Worm (Caenorhabditis elegans): Measurements from ENCODE around the gene pdf-1.

pdf-1 gene

DNA sequence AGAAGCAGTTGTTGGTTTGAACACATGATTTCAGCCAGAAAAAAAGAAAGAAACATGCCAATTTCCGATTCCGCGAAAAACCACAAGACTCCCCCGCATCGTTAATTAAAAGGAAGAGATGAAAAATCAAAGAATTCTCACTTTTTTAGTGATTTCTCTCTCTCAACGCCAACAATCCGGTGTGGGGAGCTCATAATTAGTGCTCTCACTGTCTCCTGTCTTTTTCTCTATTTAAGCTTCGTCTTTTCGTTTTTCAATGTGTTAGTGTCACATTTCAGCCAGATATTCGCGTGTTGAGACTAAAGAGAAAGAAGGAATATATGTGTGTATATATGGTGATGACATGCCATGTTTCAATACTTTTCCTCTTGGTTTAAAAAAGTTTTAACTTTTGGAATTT, 38.6 kb downstream of the pdf-1 start (continued):
- TF ChIP-seq mep-1 (tag; optimal IDR thresholded peaks at IDR 0.05), result peak; percentile 48
- no peak for TF ChIP-seq lin-39 (tag; optimal IDR thresholded peaks at IDR 0.05)
- no peak for TF ChIP-seq F10B5.3 (tag; optimal IDR thresholded peaks at IDR 0.05)

- no peak for TF ChIP-seq egl-27 (tag; optimal IDR thresholded peaks at IDR 0.05)
- TF ChIP-seq mdl-1 (tag; optimal IDR thresholded peaks at IDR 0.05), result peak in 1 of 2 experiments; percentile 53
- TF ChIP-seq aha-1 (tag), result no peak
- no peak for TF ChIP-seq lir-3 (tag; optimal IDR thresholded peaks at IDR 0.05)
- no peak for TF ChIP-seq zfp-3 (GFP tag; conservative IDR thresholded peaks at IDR 0.05)
- TF ChIP-seq F10B5.3 (tag; optimal IDR thresholded peaks at IDR 0.05), result no peak
- no peak for TF ChIP-seq mes-2 (tag; optimal IDR thresholded peaks at IDR 0.05; ENCODE audit: poor library complexity, severe bottlenecking)
- TF ChIP-seq nhr-102 (tag; optimal IDR thresholded peaks at IDR 0.05), result peak; percentile 27
- TF ChIP-seq R02D3.7 (tag; optimal IDR thresholded peaks at IDR 0.05), result no peak
- TF ChIP-seq spr-1 (tag; optimal IDR thresholded peaks at IDR 0.05), result no peak
- TF ChIP-seq attf-4 (tag; optimal IDR thresholded peaks at IDR 0.05), result no peak
- no peak for TF ChIP-seq ceh-44 (GFP tag; IDR thresholded peaks at IDR 0.05)
- no peak for TF ChIP-seq cey-2 (tag; optimal IDR thresholded peaks at IDR 0.05; ENCODE audit: borderline replicate concordance, insufficient read depth)
- no peak for TF ChIP-seq F49E8.2 (tag; optimal IDR thresholded peaks at IDR 0.05; ENCODE audit: borderline replicate concordance)
- TF ChIP-seq dmd-9 (GFP tag; IDR thresholded peaks at IDR 0.05), result no peak
- no peak for TF ChIP-seq saeg-2 (GFP tag; IDR thresholded peaks at IDR 0.05)
- TF ChIP-seq nhr-10 (tag; optimal IDR thresholded peaks at IDR 0.05), result peak; percentile 23
- peak in 1 of 2 experiments; percentile 95 for TF ChIP-seq unc-62 (GFP tag; optimal IDR thresholded peaks at IDR 0.05 in 1 of 2)
- TF ChIP-seq unc-62 (tag; optimal IDR thresholded peaks at IDR 0.05), result no peak
- TF ChIP-seq dmd-6 (GFP tag; IDR thresholded peaks at IDR 0.05), result peak; percentile 21; the same call in 1 of the 2 replicates
- TF ChIP-seq ztf-7 (tag; optimal IDR thresholded peaks at IDR 0.05), result no peak
- no peak for TF ChIP-seq madf-5 (GFP tag; IDR thresholded peaks at IDR 0.05)
- no peak for TF ChIP-seq mxl-2 (GFP tag; conservative IDR thresholded peaks at IDR 0.05)
- no peak for TF ChIP-seq dpl-1 (GFP tag; optimal IDR thresholded peaks at IDR 0.05)
- no peak for TF ChIP-seq zfp-2 (tag; optimal IDR thresholded peaks at IDR 0.05)
- no peak for TF ChIP-seq daf-16 (GFP tag; optimal IDR thresholded peaks at IDR 0.05)
- TF ChIP-seq daf-16 (tag; optimal IDR thresholded peaks at IDR 0.05), result peak; percentile 86
- no peak for TF ChIP-seq egl-43 (GFP tag; IDR thresholded peaks at IDR 0.05)
- no peak for TF ChIP-seq ZK546.5 (tag; optimal IDR thresholded peaks at IDR 0.05)
- no peak for TF ChIP-seq ztf-11 (tag; optimal IDR thresholded peaks at IDR 0.05)
- no peak for TF ChIP-seq nhr-11 (tag; optimal IDR thresholded peaks at IDR 0.05)
- TF ChIP-seq tag-97 (GFP tag; IDR thresholded peaks at IDR 0.05), result no peak
- 0 out of 2 replicates have a peak, but pooled peaks have one; percentile 19 for TF ChIP-seq ceh-20 (GFP tag; IDR thresholded peaks at IDR 0.05)
- no peak for TF ChIP-seq Y5F2A.4 (GFP tag; optimal IDR thresholded peaks at IDR 0.05)
- no peak for TF ChIP-seq sdz-12 (GFP tag; optimal IDR thresholded peaks at IDR 0.05)
- no peak for TF ChIP-seq hmg-1.1 (GFP tag; IDR thresholded peaks at IDR 0.05)
- no peak for TF ChIP-seq D1046.2 (GFP tag; IDR thresholded peaks at IDR 0.05)
- TF ChIP-seq lin-38 (GFP tag; IDR thresholded peaks at IDR 0.05), result no peak; the same call in 1 of the 2 replicates
- TF ChIP-seq gei-8 (GFP tag; optimal IDR thresholded peaks at IDR 0.05), result no peak
- no peak for TF ChIP-seq tra-1 (GFP tag; IDR thresholded peaks at IDR 0.05)
- TF ChIP-seq nhr-28 (tag; optimal IDR thresholded peaks at IDR 0.05), result peak; percentile 1
- no peak for TF ChIP-seq skn-1 (tag; optimal IDR thresholded peaks at IDR 0.05)
- TF ChIP-seq hlh-11 (tag; optimal IDR thresholded peaks at IDR 0.05), result peak; percentile 70
- TF ChIP-seq hlh-30 (tag; optimal IDR thresholded peaks at IDR 0.05; ENCODE audit: insufficient read depth), result no peak
- TF ChIP-seq madf-9 (GFP tag; conservative IDR thresholded peaks at IDR 0.05), result no peak
- TF ChIP-seq dve-1 (tag; optimal IDR thresholded peaks at IDR 0.05; ENCODE audit: insufficient read depth), result peak; percentile 88
- no peak for TF ChIP-seq mdt-29 (GFP tag; IDR thresholded peaks at IDR 0.05)
Observed at ce11 chrIII:6872534-6873150, 39.6 kb downstream of the pdf-1 start, which contains the start of gene K04C2.3. Gene K04C2.3, plus strand, starts transcription at chrIII:6873089.

All from whole organism, L4 larva.